Worm (Caenorhabditis elegans) whole organism, midembryonic: Measurements from ENCODE around the gene C34H4.1.

Experiments
- flt-1 ChIP-seq: fragments of 200-800 bp; sonication (Bioruptor generic); IDR thresholded peaks from 2 replicates; pipeline ENCODE4 v1.3.6; 2022; ENCODE audit warnings: missing genetic modification characterization, missing compliant biosample characterization
- klf-2 ChIP-seq: fragments of 200-800 bp; sonication (Bioruptor generic); conservative IDR thresholded peaks from 2 replicates; pipeline ENCODE4 v1.3.6; 2022; ENCODE audit warnings: missing genetic modification reagents, missing genetic modification characterization, missing compliant biosample characterization
- med-1 ChIP-seq: sonication (generic microtip); optimal IDR thresholded peaks from 2 replicates; lab custom pipeline; 2017; ENCODE audit warnings: missing genetic modification characterization, mild to moderate bottlenecking, missing compliant biosample characterization, antibody characterized with exemption, missing genetic modification reagents; ENCODE audit not compliant: insufficient read depth
- ref-1 ChIP-seq: fragments of 200-800 bp; sonication (Bioruptor generic); conservative IDR thresholded peaks from 2 replicates; pipeline ENCODE4 v1.3.6; 2022; ENCODE audit warnings: missing genetic modification reagents, missing genetic modification characterization, missing compliant biosample characterization
- tab-1 ChIP-seq: fragments of 200-800 bp; sonication (Bioruptor generic); IDR thresholded peaks from 2 replicates; pipeline ENCODE4 v1.3.6; 2022; ENCODE audit warnings: missing genetic modification characterization, missing compliant biosample characterization
- ztf-23 ChIP-seq: fragments of 200-800 bp; sonication (Bioruptor generic); IDR thresholded peaks from 2 replicates; pipeline ENCODE4 v1.3.6; 2022; ENCODE audit warnings: missing genetic modification reagents, missing genetic modification characterization, missing compliant biosample characterization
- ztf-29 ChIP-seq: fragments of 200-800 bp; sonication (Bioruptor generic); IDR thresholded peaks from 2 replicates; pipeline ENCODE4 v1.3.6; 2022; ENCODE audit warnings: missing genetic modification reagents, missing genetic modification characterization, missing compliant biosample characterization

- TF ChIP-seq ztf-29, result no peak
- no peak for TF ChIP-seq tab-1
- no peak for TF ChIP-seq ref-1
- no peak for TF ChIP-seq med-1 (GFP tag; lab: Kevin White, UChicago)
- TF ChIP-seq klf-2 (GFP tag; lab: Robert Waterston, UW), result no peak
- TF ChIP-seq flt-1 (GFP tag; lab: Robert Waterston, UW), result no peak
- no peak for TF ChIP-seq ztf-23
These were observed 45.1 kb upstream of the C34H4.1 start, which contains the start of gene txt-4 for ce11 chrIV:1510241-1510640.
